Worm (Caenorhabditis elegans): ENCODE measurements around the gene F07C6.6.

The F07C6.6 gene

DNA sequence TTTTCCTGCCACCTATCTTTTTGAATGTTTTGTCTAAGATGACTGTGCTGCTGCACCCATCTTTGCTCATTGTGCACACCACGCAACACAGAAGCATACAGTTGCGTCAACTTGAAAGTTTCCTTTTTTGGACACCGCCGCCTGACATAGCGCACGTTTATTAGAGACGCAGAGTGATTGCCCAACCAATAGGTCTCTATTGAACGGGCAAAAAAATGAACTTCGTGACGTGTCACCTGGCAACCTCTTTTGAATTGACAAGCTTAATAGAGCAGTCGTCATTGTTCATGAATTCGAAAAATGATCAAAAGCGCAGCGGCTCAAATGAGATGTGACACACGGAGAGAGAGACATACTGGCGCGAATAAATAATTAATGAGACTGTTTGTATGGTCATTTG, 19.0 kb downstream of the F07C6.6 start:
- no peak for TF ChIP-seq F39B2.1 (GFP tag; IDR thresholded peaks at IDR 0.05)
- no peak for TF ChIP-seq rcor-1 (GFP tag; IDR thresholded peaks at IDR 0.05)
- no peak for TF ChIP-seq attf-6 (GFP tag; IDR thresholded peaks at IDR 0.05)
- TF ChIP-seq ztf-3 (GFP tag; optimal IDR thresholded peaks at IDR 0.05), result no peak
- TF ChIP-seq sea-2 (GFP tag; IDR thresholded peaks at IDR 0.05), result no peak
- TF ChIP-seq mcd-1 (GFP tag; IDR thresholded peaks at IDR 0.05), result no peak
- no peak for TF ChIP-seq xnd-1 (tag; optimal IDR thresholded peaks at IDR 0.05)
- no peak for TF ChIP-seq aptf-2 (GFP tag; conservative IDR thresholded peaks at IDR 0.05)
- no peak for TF ChIP-seq B0019.2 (GFP tag; conservative IDR thresholded peaks at IDR 0.05)
- no peak for TF ChIP-seq ceh-58 (GFP tag; IDR thresholded peaks at IDR 0.05)
- no peak for TF ChIP-seq tlf-1 (GFP tag; optimal IDR thresholded peaks at IDR 0.05)
- no peak for TF ChIP-seq lag-1 (GFP tag; IDR thresholded peaks at IDR 0.05)
- no peak for TF ChIP-seq F49E8.2 (tag; optimal IDR thresholded peaks at IDR 0.05; ENCODE audit: insufficient read depth)
- no peak for TF ChIP-seq snpc-4 (GFP tag; optimal IDR thresholded peaks at IDR 0.05)
- TF ChIP-seq snpc-4 (tag; optimal IDR thresholded peaks at IDR 0.05), result no peak
- no peak for TF ChIP-seq zfh-2 (GFP tag; conservative IDR thresholded peaks at IDR 0.05)
- TF ChIP-seq ztf-28 (GFP tag; IDR thresholded peaks at IDR 0.05), result no peak
- no peak for TF ChIP-seq madf-8 (GFP tag; conservative IDR thresholded peaks at IDR 0.05)
- TF ChIP-seq nfyb-1 (GFP tag; IDR thresholded peaks at IDR 0.05), result no peak

DNA sequence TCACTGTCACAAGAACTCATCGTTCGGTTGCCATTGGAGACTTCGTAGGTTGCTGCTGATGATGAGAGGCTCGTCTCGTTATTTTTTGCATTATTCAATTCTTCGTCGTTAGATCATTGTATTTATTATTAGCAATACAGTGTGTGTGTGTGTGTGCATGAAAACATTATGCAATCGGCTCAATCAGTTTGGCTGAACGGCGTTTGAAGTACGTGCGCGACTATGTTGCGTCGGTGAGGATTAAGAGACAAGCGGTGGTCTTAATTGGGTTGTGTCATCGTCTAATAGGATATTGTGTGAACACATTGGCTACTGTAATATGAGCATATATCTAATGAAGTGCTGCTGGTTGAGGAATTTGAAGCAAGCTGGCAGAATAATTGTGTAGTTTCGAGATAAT, 21.2 kb downstream of the F07C6.6 start:
- TF ChIP-seq pha-4 (tag; optimal IDR thresholded peaks at IDR 0.05) (no peak), hmg-1.2 (GFP tag; IDR thresholded peaks at IDR 0.05) (no peak), lin-35 (GFP tag; optimal IDR thresholded peaks at IDR 0.05) (no peak), athp-1 (tag; optimal IDR thresholded peaks at IDR 0.05) (no peak), Y53F4B.3 (GFP tag; IDR thresholded peaks at IDR 0.05) (no peak)

ce11 chrIV:12816636-12817035, 24.0 kb downstream of the F07C6.6 start:
- TF ChIP-seq Y56A3A.18 (GFP tag; IDR thresholded peaks at IDR 0.05) (no peak), F23B12.7 (tag; optimal IDR thresholded peaks at IDR 0.05; ENCODE audit: insufficient read depth) (no peak), Y79H2A.3 (GFP tag; conservative IDR thresholded peaks at IDR 0.05) (no peak), ZK185.1 (tag; optimal IDR thresholded peaks at IDR 0.05; ENCODE audit: poor library complexity, severe bottlenecking) (no peak), zfh-2 (GFP tag; conservative IDR thresholded peaks at IDR 0.05) (peak; percentile 53), chd-7 (tag; optimal IDR thresholded peaks at IDR 0.05) (no peak), dpff-1 (tag; optimal IDR thresholded peaks at IDR 0.05) (no peak)

ce11 chrIV:12817539-12817938, 24.9 kb downstream of the F07C6.6 start:
- no peak for TF ChIP-seq madf-8 (GFP tag; conservative IDR thresholded peaks at IDR 0.05)
- TF ChIP-seq F49E8.2 (tag; optimal IDR thresholded peaks at IDR 0.05; ENCODE audit: insufficient read depth), result no peak
- no peak for TF ChIP-seq him-1 (tag; optimal IDR thresholded peaks at IDR 0.05)
- no peak for TF ChIP-seq nfyb-1 (GFP tag; IDR thresholded peaks at IDR 0.05)
- no peak for TF ChIP-seq fkh-3 (tag; optimal IDR thresholded peaks at IDR 0.05)
- TF ChIP-seq B0336.3 (GFP tag; IDR thresholded peaks at IDR 0.05), result no peak
- no peak for TF ChIP-seq Y79H2A.3 (GFP tag; conservative IDR thresholded peaks at IDR 0.05)
- no peak for TF ChIP-seq F10E7.11 (tag; optimal IDR thresholded peaks at IDR 0.05)
- no peak for TF ChIP-seq ztf-6 (GFP tag; IDR thresholded peaks at IDR 0.05)
- no peak for TF ChIP-seq nfya-2 (GFP tag; IDR thresholded peaks at IDR 0.05)
- no peak for TF ChIP-seq die-1 (tag; optimal IDR thresholded peaks at IDR 0.05)
- TF ChIP-seq zim-3 (tag; optimal IDR thresholded peaks at IDR 0.05), result no peak
- no peak for TF ChIP-seq hsf-1 (GFP tag; IDR thresholded peaks at IDR 0.05)
- TF ChIP-seq ceh-58 (GFP tag; IDR thresholded peaks at IDR 0.05), result no peak
- TF ChIP-seq mxl-1 (tag; optimal IDR thresholded peaks at IDR 0.05), result no peak
- no peak for TF ChIP-seq snpc-3.4 (tag; optimal IDR thresholded peaks at IDR 0.05)
- no peak for TF ChIP-seq chd-7 (tag; optimal IDR thresholded peaks at IDR 0.05)
